Worm (Caenorhabditis elegans) whole organism, L1 larva: ENCODE measurements around the gene zmp-2.

Source experiments
- ceh-90 ChIP-seq: sonication (generic microtip); optimal IDR thresholded peaks from 2 replicates; lab custom pipeline; 2016; ENCODE audit warnings: missing genetic modification characterization, missing compliant biosample characterization
- tbx-2 ChIP-seq: sonication (generic microtip); optimal IDR thresholded peaks from 2 replicates; lab custom pipeline; 2016; ENCODE audit warnings: missing genetic modification characterization, missing compliant biosample characterization
- xbp-1 ChIP-seq: sonication (generic microtip); optimal IDR thresholded peaks from 2 replicates; lab custom pipeline; 2016; ENCODE audit warnings: missing genetic modification characterization, missing compliant biosample characterization

ce11 chrIII:2686064-2686463 is 49.9 kb downstream of the zmp-2 start, which contains the start of the genes Y71H2AL.2, Y71H2AL.4 and pbo-1:
- TF ChIP-seq xbp-1 (tag; lab: Kevin White, UChicago) (no peak), tbx-2 (no peak), ceh-90 (tag; lab: Kevin White, UChicago) (no peak)
